Fruit fly (Drosophila melanogaster): ENCODE measurements around the gene Ac78C.

Gene Ac78C

dm6 chr3L:21171905-21172304 lies at the start of gene Ac78C:
Ac78C (minus strand) TSS chr3L:21171930.
- no peak for TF ChIP-seq usp (GFP tag; optimal IDR thresholded peaks at IDR 0.05)
- TF ChIP-seq pan (optimal IDR thresholded peaks at IDR 0.05), result no peak
- TF ChIP-seq Dll (optimal IDR thresholded peaks at IDR 0.05), result no peak
- no peak for TF ChIP-seq psq (optimal IDR thresholded peaks at IDR 0.05)
- no peak for TF ChIP-seq CG8478 (optimal IDR thresholded peaks at IDR 0.05)
- no peak for TF ChIP-seq EcR (GFP tag; optimal IDR thresholded peaks at IDR 0.05)

- TF ChIP-seq usp (GFP tag; optimal IDR thresholded peaks at IDR 0.05), result no peak
- TF ChIP-seq EcR (GFP tag; optimal IDR thresholded peaks at IDR 0.05), result no peak
- no peak for TF ChIP-seq psq (optimal IDR thresholded peaks at IDR 0.05)
- no peak for TF ChIP-seq pan (optimal IDR thresholded peaks at IDR 0.05)
- no peak for TF ChIP-seq Dll (optimal IDR thresholded peaks at IDR 0.05)
- TF ChIP-seq CG8478 (optimal IDR thresholded peaks at IDR 0.05), result no peak
Observed at dm6 chr3L:21220100-21220499, 48.4 kb upstream of the Ac78C start, which contains the start of gene CG43219. CG43219 (plus strand) TSS chr3L:21220400.

- no peak for TF ChIP-seq pan (optimal IDR thresholded peaks at IDR 0.05)
- TF ChIP-seq Dll (optimal IDR thresholded peaks at IDR 0.05), result no peak
- TF ChIP-seq usp (GFP tag; optimal IDR thresholded peaks at IDR 0.05), result no peak
- TF ChIP-seq EcR (GFP tag; optimal IDR thresholded peaks at IDR 0.05), result no peak
- TF ChIP-seq psq (optimal IDR thresholded peaks at IDR 0.05), result no peak
- TF ChIP-seq CG8478 (optimal IDR thresholded peaks at IDR 0.05), result no peak
Observed at dm6 chr3L:21219160-21219559, 47.4 kb upstream of the Ac78C start.

dm6 chr3L:21216697-21217291 lies 45.1 kb upstream of the Ac78C start, which contains the start of the genes Trmt112 and Ilk:
Trmt112 (minus strand) TSS chr3L:21216839.
Ilk (plus strand) TSS chr3L:21216901.
- TF ChIP-seq pan (optimal IDR thresholded peaks at IDR 0.05) (no peak), EcR (GFP tag; optimal IDR thresholded peaks at IDR 0.05) (no peak), psq (optimal IDR thresholded peaks at IDR 0.05) (no peak), CG8478 (optimal IDR thresholded peaks at IDR 0.05) (no peak), Dll (optimal IDR thresholded peaks at IDR 0.05) (no peak), usp (GFP tag; optimal IDR thresholded peaks at IDR 0.05) (no peak)

dm6 chr3L:21209921-21210532 lies 38.3 kb upstream of the Ac78C start, which contains the start of the genes CG10510 and CG10508:
CG10510 (minus strand) TSS chr3L:21210084.
CG10508 (plus strand) TSS chr3L:21210215.
- no peak for TF ChIP-seq psq (optimal IDR thresholded peaks at IDR 0.05)
- no peak for TF ChIP-seq EcR (GFP tag; optimal IDR thresholded peaks at IDR 0.05)
- no peak for TF ChIP-seq pan (optimal IDR thresholded peaks at IDR 0.05)
- no peak for TF ChIP-seq CG8478 (optimal IDR thresholded peaks at IDR 0.05)
- TF ChIP-seq usp (GFP tag; optimal IDR thresholded peaks at IDR 0.05), result no peak
- no peak for TF ChIP-seq Dll (optimal IDR thresholded peaks at IDR 0.05)

- TF ChIP-seq usp (GFP tag; optimal IDR thresholded peaks at IDR 0.05), result no peak
- no peak for TF ChIP-seq psq (optimal IDR thresholded peaks at IDR 0.05)
- TF ChIP-seq pan (optimal IDR thresholded peaks at IDR 0.05), result no peak
- no peak for TF ChIP-seq Dll (optimal IDR thresholded peaks at IDR 0.05)
Observed at dm6 chr3L:21206486-21206885, 34.8 kb upstream of the Ac78C start.

- no peak for TF ChIP-seq usp (GFP tag; optimal IDR thresholded peaks at IDR 0.05)
- TF ChIP-seq CG8478 (optimal IDR thresholded peaks at IDR 0.05), result no peak
- TF ChIP-seq psq (optimal IDR thresholded peaks at IDR 0.05), result no peak
- no peak for TF ChIP-seq Dll (optimal IDR thresholded peaks at IDR 0.05)
- no peak for TF ChIP-seq pan (optimal IDR thresholded peaks at IDR 0.05)
- TF ChIP-seq EcR (GFP tag; optimal IDR thresholded peaks at IDR 0.05), result no peak
Observed at dm6 chr3L:21205496-21205824, 33.7 kb upstream of the Ac78C start.

- no peak for TF ChIP-seq Dll (optimal IDR thresholded peaks at IDR 0.05)
- no peak for TF ChIP-seq CG8478 (optimal IDR thresholded peaks at IDR 0.05)
- no peak for TF ChIP-seq usp (GFP tag; optimal IDR thresholded peaks at IDR 0.05)
- no peak for TF ChIP-seq psq (optimal IDR thresholded peaks at IDR 0.05)
- TF ChIP-seq pan (optimal IDR thresholded peaks at IDR 0.05), result no peak
- TF ChIP-seq EcR (GFP tag; optimal IDR thresholded peaks at IDR 0.05), result no peak
Observed at dm6 chr3L:21204581-21205495, 33.1 kb upstream of the Ac78C start.

dm6 chr3L:21202777-21203282 lies 31.1 kb upstream of the Ac78C start, which contains the start of the genes Targ1, CG10512 and Targ2:
Targ1 (minus strand) TSS chr3L:21202882.
CG10512 (plus strand) TSS chr3L:21202920.
Targ2 (minus strand) TSS chr3L:21203232.
- TF ChIP-seq psq (optimal IDR thresholded peaks at IDR 0.05), result no peak
- no peak for TF ChIP-seq CG8478 (optimal IDR thresholded peaks at IDR 0.05)
- no peak for TF ChIP-seq Dll (optimal IDR thresholded peaks at IDR 0.05)
- TF ChIP-seq EcR (GFP tag; optimal IDR thresholded peaks at IDR 0.05), result no peak
- TF ChIP-seq pan (optimal IDR thresholded peaks at IDR 0.05), result no peak
- no peak for TF ChIP-seq usp (GFP tag; optimal IDR thresholded peaks at IDR 0.05)

dm6 chr3L:21202029-21202776 lies 30.5 kb upstream of the Ac78C start:
- TF ChIP-seq pan (optimal IDR thresholded peaks at IDR 0.05) (no peak), EcR (GFP tag; optimal IDR thresholded peaks at IDR 0.05) (peak in 1 of 2 experiments; percentile 52)
